Fruit fly (Drosophila melanogaster) whole organism, prepupa: Measurements from ENCODE around the gene Fatp1.

Experiments used
- CG10669 ChIP-seq: fragments of 200-800 bp; sonication (Bioruptor generic); optimal IDR thresholded peaks from 3 replicates; lab custom pipeline; 2018; ENCODE audit warnings: missing biosample characterization, mild to moderate bottlenecking, missing genetic modification characterization, moderate library complexity
- Eip78C ChIP-seq: fragments of 200-800 bp; sonication (Bioruptor generic); peaks from one replicate; lab custom pipeline; 2016; ENCODE audit warnings: missing biosample characterization, missing genetic modification characterization
- eg ChIP-seq: fragments of 200-800 bp; sonication (Bioruptor generic); IDR thresholded peaks from 3 replicates; pipeline ENCODE4 v1.3.6; 2022; ENCODE audit warnings: missing biosample characterization, missing genetic modification characterization

- TF ChIP-seq Eip78C: no peak
- TF ChIP-seq CG10669 (GFP tag; lab: Kevin White, UChicago): no peak
- TF ChIP-seq eg (GFP tag; lab: Robert Waterston, UW): no peak
Measured at dm6 chr2L:10500309-10500974, 16.6 kb downstream of the Fatp1 start.
